Worm (Caenorhabditis elegans) whole organism, L4/young adult: ENCODE results near the gene eppl-1.

Experiments used
- W03F9.2 ChIP-seq: fragments of 150-350 bp; optimal IDR thresholded peaks from 2 replicates; lab custom pipeline; 2014; ENCODE audit warnings: missing biosample characterization, missing genetic modification characterization
- dao-5 ChIP-seq: sonication (generic microtip); optimal IDR thresholded peaks from 2 replicates; lab custom pipeline; 2016; ENCODE audit warnings: missing genotype, missing genetic modification characterization, moderate library complexity, missing compliant biosample characterization
- him-1 ChIP-seq: sonication (generic microtip); optimal IDR thresholded peaks from 2 replicates; lab custom pipeline; 2016; ENCODE audit warnings: missing genotype, missing genetic modification reagents, missing genetic modification characterization, missing compliant biosample characterization

eppl-1 gene

ce11 chrIV:8451709-8452248 is at the start of gene eppl-1:
eppl-1 (minus strand) TSS chrIV:8451759.
- no peak for TF ChIP-seq W03F9.2 (tag; lab: Kevin White, UChicago)
- no peak for TF ChIP-seq dao-5
- TF ChIP-seq him-1 (tag; lab: Kevin White, UChicago) = no peak

ce11 chrIV:8499956-8500355 is 48.4 kb upstream of the eppl-1 start:
- TF ChIP-seq W03F9.2 (tag; lab: Kevin White, UChicago) (no peak), dao-5 (no peak), him-1 (tag; lab: Kevin White, UChicago) (no peak)

ce11 chrIV:8498773-8499360 is 47.3 kb upstream of the eppl-1 start, which contains the start of the genes acdh-13 and mesp-1:
acdh-13 (minus strand) TSS chrIV:8498823.
mesp-1 (plus strand) TSS chrIV:8499310.
- TF ChIP-seq W03F9.2 (tag; lab: Kevin White, UChicago) (peak; percentile 73), him-1 (tag; lab: Kevin White, UChicago) (no peak), dao-5 (no peak)

- TF ChIP-seq dao-5 = no peak
- TF ChIP-seq W03F9.2 (tag; lab: Kevin White, UChicago) = no peak
- TF ChIP-seq him-1 (tag; lab: Kevin White, UChicago) = no peak
These were observed 44.7 kb upstream of the eppl-1 start, which contains the start of gene C28C12.12 for ce11 chrIV:8496263-8496662. C28C12.12 (minus strand) TSS chrIV:8496363.

ce11 chrIV:8492242-8492641 is 40.7 kb upstream of the eppl-1 start, which contains the start of gene sru-7:
sru-7 (plus strand) TSS chrIV:8492542.
- TF ChIP-seq him-1 (tag; lab: Kevin White, UChicago) = no peak
- no peak for TF ChIP-seq dao-5
- no peak for TF ChIP-seq W03F9.2 (tag; lab: Kevin White, UChicago)

ce11 chrIV:8489915-8490314 is 38.4 kb upstream of the eppl-1 start, which contains the start of gene srlf-2:
srlf-2 (plus strand) TSS chrIV:8490215.
- TF ChIP-seq him-1 (tag; lab: Kevin White, UChicago) (no peak), dao-5 (no peak), W03F9.2 (tag; lab: Kevin White, UChicago) (no peak)

- TF ChIP-seq dao-5 (no peak), him-1 (tag; lab: Kevin White, UChicago) (no peak), W03F9.2 (tag; lab: Kevin White, UChicago) (no peak)
These were observed 36.5 kb upstream of the eppl-1 start for ce11 chrIV:8488043-8488442.

- TF ChIP-seq W03F9.2 (tag; lab: Kevin White, UChicago) (no peak), him-1 (tag; lab: Kevin White, UChicago) (no peak), dao-5 (no peak)
These were observed 35.6 kb upstream of the eppl-1 start, which contains the start of gene srlf-3 for ce11 chrIV:8487183-8487582. srlf-3 (plus strand) TSS chrIV:8487483.

ce11 chrIV:8481308-8481707 is 29.7 kb upstream of the eppl-1 start, which contains the start of gene spp-8:
spp-8 (plus strand) TSS chrIV:8481664.
- TF ChIP-seq him-1 (tag; lab: Kevin White, UChicago) = no peak
- no peak for TF ChIP-seq W03F9.2 (tag; lab: Kevin White, UChicago)
- no peak for TF ChIP-seq dao-5

- TF ChIP-seq W03F9.2 (tag; lab: Kevin White, UChicago) (no peak), him-1 (tag; lab: Kevin White, UChicago) (no peak), dao-5 (no peak)
These were observed 27.8 kb upstream of the eppl-1 start, which contains the start of gene hlh-12 for ce11 chrIV:8479346-8479745. hlh-12 (minus strand) TSS chrIV:8479446.

ce11 chrIV:8478516-8478915 is 27.0 kb upstream of the eppl-1 start:
- no peak for TF ChIP-seq W03F9.2 (tag; lab: Kevin White, UChicago)
- TF ChIP-seq dao-5 = no peak

- TF ChIP-seq W03F9.2 (tag; lab: Kevin White, UChicago) (no peak), him-1 (tag; lab: Kevin White, UChicago) (no peak), dao-5 (no peak)
These were observed 25.3 kb upstream of the eppl-1 start, which contains the start of gene spp-10 for ce11 chrIV:8476880-8477279. spp-10 (plus strand) TSS chrIV:8477180.

- TF ChIP-seq him-1 (tag; lab: Kevin White, UChicago) = no peak
- no peak for TF ChIP-seq W03F9.2 (tag; lab: Kevin White, UChicago)
- TF ChIP-seq dao-5 = no peak
These were observed 24.6 kb upstream of the eppl-1 start for ce11 chrIV:8476166-8476565.

- TF ChIP-seq W03F9.2 (tag; lab: Kevin White, UChicago) = no peak
- TF ChIP-seq him-1 (tag; lab: Kevin White, UChicago) = no peak
- TF ChIP-seq dao-5 = no peak
These were observed 23.6 kb upstream of the eppl-1 start for ce11 chrIV:8475030-8475679.
